Worm (Caenorhabditis elegans): ENCODE results near the gene nrde-1.

- no peak for TF ChIP-seq W03F9.2 (tag; optimal IDR thresholded peaks at IDR 0.05)
- no peak for TF ChIP-seq dao-5 (tag; optimal IDR thresholded peaks at IDR 0.05)
- TF ChIP-seq him-1 (tag; optimal IDR thresholded peaks at IDR 0.05) = no peak
These were observed 2.9 kb downstream of the nrde-1 start for ce11 chrIII:3716073-3716659.
